Worm (Caenorhabditis elegans): ENCODE measurements around the gene K04C1.3.

DNA sequence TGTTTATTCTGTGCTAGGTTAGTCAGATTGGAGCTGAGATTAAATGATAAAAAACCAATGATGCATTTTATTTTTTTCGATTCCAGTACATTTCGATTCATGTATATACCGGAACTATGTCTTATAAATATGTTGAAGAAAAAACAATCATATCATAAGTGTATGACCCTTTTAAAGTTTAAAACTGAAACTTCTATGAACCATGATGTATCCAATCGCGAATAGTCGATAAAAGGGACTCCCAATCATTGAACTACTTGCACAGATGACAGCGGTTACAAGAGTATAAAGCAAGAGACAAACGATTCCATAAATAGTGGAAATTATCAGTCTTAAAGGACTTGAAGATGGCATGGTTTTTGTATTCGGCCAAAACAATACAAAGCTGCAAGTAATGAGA, 8.3 kb downstream of the K04C1.3 start, which contains the start of gene srg-37:
- TF ChIP-seq him-1 (tag; optimal IDR thresholded peaks at IDR 0.05) (no peak), W03F9.2 (tag; optimal IDR thresholded peaks at IDR 0.05) (no peak)

Measured in whole organism, L4/young adult.